Fruit fly (Drosophila melanogaster) whole organism, embryonic: ENCODE results near the gene CG33721.

Experiments used
- Adf1 ChIP-seq: fragments of 200-800 bp; sonication (Bioruptor generic); IDR thresholded peaks from 2 replicates; pipeline ENCODE4 v1.3.6; 2022; ENCODE audit warnings: missing biosample characterization, missing genetic modification characterization
- CG10209 ChIP-seq: fragments of 200-800 bp; sonication (Bioruptor generic); optimal IDR thresholded peaks from 3 replicates; lab custom pipeline; 2017; ENCODE audit warnings: missing biosample characterization, mild to moderate bottlenecking, missing genetic modification characterization, missing genetic modification reagents
- CG10431 ChIP-seq: fragments of 200-800 bp; sonication (Bioruptor generic); optimal IDR thresholded peaks from 3 replicates; lab custom pipeline; 2018; ENCODE audit warnings: missing biosample characterization, mild to moderate bottlenecking, missing genetic modification characterization
- CG10565 ChIP-seq: fragments of 200-800 bp; sonication (Bioruptor generic); optimal IDR thresholded peaks from 3 replicates; lab custom pipeline; 2016; ENCODE audit warnings: missing biosample characterization, mild to moderate bottlenecking, missing genetic modification characterization
- CG10654 ChIP-seq: fragments of 200-800 bp; sonication (Bioruptor generic); optimal IDR thresholded peaks from 2 replicates; lab custom pipeline; 2016; ENCODE audit warnings: missing biosample characterization, missing genetic modification characterization
- CG11504 ChIP-seq: fragments of 200-800 bp; sonication (Bioruptor generic); optimal IDR thresholded peaks from 3 replicates; lab custom pipeline; 2019; ENCODE audit warnings: missing biosample characterization, mild to moderate bottlenecking, missing genetic modification characterization, moderate library complexity
- CG12155 ChIP-seq: fragments of 200-800 bp; sonication (Bioruptor generic); optimal IDR thresholded peaks from 3 replicates; lab custom pipeline; 2016; ENCODE audit warnings: missing biosample characterization, missing genetic modification characterization
- CG12391 ChIP-seq: fragments of 200-800 bp; sonication (Bioruptor generic); optimal IDR thresholded peaks from 3 replicates; lab custom pipeline; 2018; ENCODE audit warnings: missing biosample characterization, mild to moderate bottlenecking, missing genetic modification characterization, moderate library complexity
- CG13296 ChIP-seq: fragments of 200-800 bp; sonication (Bioruptor generic); optimal IDR thresholded peaks from 3 replicates; lab custom pipeline; 2018; ENCODE audit warnings: missing biosample characterization, mild to moderate bottlenecking, missing genetic modification characterization
- CG13424 ChIP-seq: fragments of 200-800 bp; sonication (Bioruptor generic); optimal IDR thresholded peaks from 2 replicates; lab custom pipeline; 2019; ENCODE audit warnings: missing biosample characterization, mild to moderate bottlenecking, missing genetic modification characterization, moderate library complexity
- CG13775 ChIP-seq: fragments of 200-800 bp; sonication (Bioruptor generic); optimal IDR thresholded peaks from 3 replicates; lab custom pipeline; 2017; ENCODE audit warnings: missing biosample characterization, mild to moderate bottlenecking, missing genetic modification characterization
- CG15514 ChIP-seq: fragments of 200-800 bp; sonication (Bioruptor generic); optimal IDR thresholded peaks from 3 replicates; lab custom pipeline; 2017; ENCODE audit warnings: missing biosample characterization, missing genetic modification characterization, mild to moderate bottlenecking, moderate library complexity, missing genetic modification reagents
- CG15696 ChIP-seq: fragments of 200-800 bp; sonication (Bioruptor generic); optimal IDR thresholded peaks from 2 replicates; lab custom pipeline; 2019; ENCODE audit warnings: missing biosample characterization, mild to moderate bottlenecking, missing genetic modification characterization, moderate library complexity
- CG17912 ChIP-seq: fragments of 200-800 bp; sonication (Bioruptor generic); optimal IDR thresholded peaks from 2 replicates; lab custom pipeline; 2018; ENCODE audit warnings: missing biosample characterization, mild to moderate bottlenecking, missing genetic modification characterization
- CG4360 ChIP-seq: fragments of 200-800 bp; sonication (Bioruptor generic); IDR thresholded peaks from 2 replicates; pipeline ENCODE4 v1.3.6; 2022; ENCODE audit warnings: missing biosample characterization, missing genetic modification characterization
- CG4730 ChIP-seq: fragments of 200-800 bp; sonication (Bioruptor generic); IDR thresholded peaks from 2 replicates; pipeline ENCODE4 v1.3.6; 2022; ENCODE audit warnings: missing biosample characterization, missing genetic modification characterization
- CG7271 ChIP-seq: fragments of 200-800 bp; sonication (Bioruptor generic); optimal IDR thresholded peaks from 2 replicates; lab custom pipeline; 2018; ENCODE audit warnings: missing biosample characterization, mild to moderate bottlenecking, missing genetic modification characterization, moderate library complexity
- CG7839 ChIP-seq: fragments of 200-800 bp; sonication (Bioruptor generic); optimal IDR thresholded peaks from 3 replicates; lab custom pipeline; 2018; ENCODE audit warnings: missing biosample characterization, mild to moderate bottlenecking, missing genetic modification characterization, moderate library complexity
- CG8388 ChIP-seq: fragments of 200-800 bp; sonication (Bioruptor generic); optimal IDR thresholded peaks from 2 replicates; lab custom pipeline; 2019; ENCODE audit warnings: missing biosample characterization, mild to moderate bottlenecking, missing genetic modification characterization, moderate library complexity
- CG8478 ChIP-seq: fragments of >200 bp; optimal IDR thresholded peaks from 2 replicates; lab custom pipeline; 2018
- CG9727 ChIP-seq: fragments of 200-800 bp; sonication (Bioruptor generic); optimal IDR thresholded peaks from 3 replicates; lab custom pipeline; 2017; ENCODE audit warnings: missing biosample characterization, mild to moderate bottlenecking, missing genetic modification characterization
- CG9876 ChIP-seq: fragments of 200-800 bp; sonication (Bioruptor generic); optimal IDR thresholded peaks from 2 replicates; lab custom pipeline; 2016; ENCODE audit warnings: missing biosample characterization, missing genetic modification characterization
- GATAe ChIP-seq: fragments of 200-800 bp; sonication (Bioruptor generic); conservative IDR thresholded peaks from 2 replicates; pipeline ENCODE4 v1.3.6; 2022; ENCODE audit warnings: missing biosample characterization, missing genetic modification characterization
- HmgD ChIP-seq: fragments of 200-800 bp; sonication (Bioruptor generic); optimal IDR thresholded peaks from 3 replicates; lab custom pipeline; 2016; ENCODE audit warnings: missing biosample characterization, missing genetic modification characterization
- Hsf ChIP-seq: fragments of 200-800 bp; sonication (Bioruptor generic); optimal IDR thresholded peaks from 3 replicates; lab custom pipeline; 2016; ENCODE audit warnings: missing biosample characterization, missing genetic modification characterization
- Max ChIP-seq: fragments of 200-800 bp; sonication (Bioruptor generic); optimal IDR thresholded peaks from 2 replicates; lab custom pipeline; 2016; ENCODE audit warnings: missing biosample characterization, mild to moderate bottlenecking, missing genetic modification characterization
- Mrtf ChIP-seq: fragments of 200-800 bp; sonication (Bioruptor generic); IDR thresholded peaks from 3 replicates; pipeline ENCODE4 v1.3.6; 2022; ENCODE audit warnings: missing biosample characterization, missing genetic modification characterization
- NC2α ChIP-seq: fragments of 200-800 bp; sonication (Bioruptor generic); optimal IDR thresholded peaks from 2 replicates; lab custom pipeline; 2016; ENCODE audit warnings: missing biosample characterization, missing genetic modification characterization
- PHDP ChIP-seq: fragments of 200-800 bp; sonication (Bioruptor generic); optimal IDR thresholded peaks from 3 replicates; lab custom pipeline; 2018; ENCODE audit warnings: missing biosample characterization, mild to moderate bottlenecking, missing genetic modification characterization, moderate library complexity
- Sin3A ChIP-seq: fragments of >200 bp; optimal IDR thresholded peaks from 2 replicates; lab custom pipeline; 2018
- Tbp ChIP-seq: fragments of >200 bp; optimal IDR thresholded peaks from 2 replicates; lab custom pipeline; 2018; ENCODE audit warnings: missing biosample characterization, missing genetic modification characterization
- Xbp1 ChIP-seq: fragments of 200-800 bp; sonication (Bioruptor generic); optimal IDR thresholded peaks from 3 replicates; lab custom pipeline; 2016; ENCODE audit warnings: missing biosample characterization, mild to moderate bottlenecking, missing genetic modification characterization
- al ChIP-seq: fragments of 200-800 bp; sonication (Bioruptor generic); IDR thresholded peaks from 2 replicates; pipeline ENCODE4 v1.3.6; 2022; ENCODE audit warnings: missing biosample characterization, missing genetic modification characterization
- az2 ChIP-seq: fragments of 200-800 bp; sonication (Bioruptor generic); optimal IDR thresholded peaks from 3 replicates; lab custom pipeline; 2016; ENCODE audit warnings: missing biosample characterization, missing genetic modification characterization
- bowl ChIP-seq: fragments of 200-800 bp; sonication (Bioruptor generic); IDR thresholded peaks from 2 replicates; pipeline ENCODE4 v1.3.6; 2022; ENCODE audit warnings: missing biosample characterization, missing genetic modification characterization
- caup ChIP-seq: fragments of 200-800 bp; sonication (Bioruptor generic); optimal IDR thresholded peaks from 3 replicates; lab custom pipeline; 2017; ENCODE audit warnings: missing biosample characterization, mild to moderate bottlenecking, missing genetic modification characterization, moderate library complexity; ENCODE audit not compliant: severe bottlenecking
- cwo ChIP-seq: fragments of 200-800 bp; sonication (Bioruptor generic); optimal IDR thresholded peaks from 3 replicates; lab custom pipeline; 2017; ENCODE audit warnings: missing biosample characterization, missing genetic modification characterization, mild to moderate bottlenecking, moderate library complexity, missing genetic modification reagents
- dysf ChIP-seq: fragments of 200-800 bp; sonication (Bioruptor generic); IDR thresholded peaks from 3 replicates; pipeline ENCODE4 v1.3.6; 2022; ENCODE audit warnings: missing biosample characterization, missing genetic modification characterization
- emc ChIP-seq: fragments of 200-800 bp; sonication (Bioruptor generic); optimal IDR thresholded peaks from 2 replicates; lab custom pipeline; 2016; ENCODE audit warnings: missing biosample characterization, missing genetic modification characterization
- esg ChIP-seq: fragments of 200-800 bp; sonication (Bioruptor generic); conservative IDR thresholded peaks from 2 replicates; pipeline ENCODE4 v1.3.6; 2022; ENCODE audit warnings: missing biosample characterization, missing genetic modification characterization
- ewg ChIP-seq: fragments of 200-800 bp; sonication (Bioruptor generic); optimal IDR thresholded peaks from 3 replicates; lab custom pipeline; 2017; ENCODE audit warnings: mild to moderate bottlenecking, missing biosample characterization, missing genetic modification reagents, missing genetic modification characterization
- grn ChIP-seq: fragments of 200-800 bp; sonication (Bioruptor generic); optimal IDR thresholded peaks from 3 replicates; lab custom pipeline; 2017; ENCODE audit warnings: missing biosample characterization, missing genetic modification characterization
- kay ChIP-seq: fragments of 200-800 bp; sonication (Bioruptor generic); optimal IDR thresholded peaks from 2 replicates; lab custom pipeline; 2016; ENCODE audit warnings: missing biosample characterization, missing genetic modification characterization
- nerfin-2 ChIP-seq: fragments of 200-800 bp; sonication (Bioruptor generic); IDR thresholded peaks from 2 replicates; pipeline ENCODE4 v1.3.6; 2022; ENCODE audit warnings: missing biosample characterization, missing genetic modification characterization; ENCODE audit not compliant: partially characterized antibody
- nmo ChIP-seq: fragments of 200-800 bp; sonication (Bioruptor generic); optimal IDR thresholded peaks from 2 replicates; lab custom pipeline; 2018; ENCODE audit warnings: missing biosample characterization, mild to moderate bottlenecking, missing genetic modification characterization, moderate library complexity
- row ChIP-seq: fragments of 200-800 bp; sonication (Bioruptor generic); IDR thresholded peaks from 3 replicates; pipeline ENCODE4 v1.3.6; 2022; ENCODE audit warnings: missing biosample characterization, missing genetic modification characterization
- tgo ChIP-seq: fragments of 200-800 bp; sonication (Bioruptor generic); IDR thresholded peaks from 3 replicates; pipeline ENCODE4 v1.3.6; 2022; ENCODE audit warnings: missing biosample characterization, missing genetic modification characterization
- unpg ChIP-seq: fragments of 200-800 bp; sonication (Bioruptor generic); optimal IDR thresholded peaks from 3 replicates; lab custom pipeline; 2018; ENCODE audit warnings: missing biosample characterization, mild to moderate bottlenecking, missing genetic modification characterization, moderate library complexity
- vfl ChIP-seq: fragments of 200-800 bp; sonication (Bioruptor generic); optimal IDR thresholded peaks from 2 replicates; lab custom pipeline; 2016; ENCODE audit warnings: missing biosample characterization, missing genetic modification characterization
- zen ChIP-seq: fragments of 200-800 bp; sonication (Bioruptor generic); optimal IDR thresholded peaks from 3 replicates; lab custom pipeline; 2018; ENCODE audit warnings: missing biosample characterization, mild to moderate bottlenecking, missing genetic modification characterization, moderate library complexity
- zen2 ChIP-seq: fragments of 200-800 bp; sonication (Bioruptor generic); IDR thresholded peaks from 3 replicates; pipeline ENCODE4 v1.3.6; 2022; ENCODE audit warnings: missing biosample characterization, missing genetic modification characterization; ENCODE audit not compliant: partially characterized antibody

The CG33721 gene

dm6 chr3R:22358810-22359209 lies 27.9 kb downstream of the CG33721 start (continued):
- TF ChIP-seq Adf1 (GFP tag; lab: Robert Waterston, UW) (no peak), al (GFP tag; lab: Robert Waterston, UW) (peak; percentile 37; the same call in 1 of the 2 replicates), CG10431 (GFP tag; lab: Kevin White, UChicago) (peak; percentile 46), PHDP (peak; percentile 77), CG15514 (GFP tag; lab: Kevin White, UChicago) (peak; percentile 32), CG10654 (GFP tag; lab: Kevin White, UChicago) (peak; percentile 57), Tbp (no peak), CG9727 (peak; percentile 81), az2 (GFP tag; lab: Kevin White, UChicago) (peak; percentile 65), GATAe (GFP tag; lab: Robert Waterston, UW) (0 out of 2 replicates have a peak, but pooled peaks have one; percentile 14), CG12155 (GFP tag; lab: Kevin White, UChicago) (peak; percentile 36), emc (GFP tag; lab: Kevin White, UChicago) (no peak), dysf (GFP tag; lab: Robert Waterston, UW) (peak; percentile 82), CG4730 (GFP tag; lab: Robert Waterston, UW) (peak; percentile 71), CG13775 (peak; percentile 44), nerfin-2 (GFP tag; lab: Robert Waterston, UW) (no peak), CG10209 (GFP tag; lab: Kevin White, UChicago) (peak; percentile 81), CG10565 (peak; percentile 12), CG9876 (peak; percentile 6), CG12391 (tag; lab: Kevin White, UChicago) (peak; percentile 73), bowl (peak; percentile 49; the same call in 1 of the 2 replicates), CG4360 (GFP tag; lab: Robert Waterston, UW) (peak; percentile 61; the same call in 1 of the 2 replicates), zen (peak; percentile 72), cwo (peak; percentile 54), nmo (GFP tag; lab: Kevin White, UChicago) (peak; percentile 55), tgo (GFP tag; lab: Robert Waterston, UW) (peak; percentile 75), NC2α (peak; percentile 55), CG17912 (GFP tag; lab: Kevin White, UChicago) (no peak), kay (GFP tag; lab: Kevin White, UChicago) (no peak), Xbp1 (GFP tag; lab: Kevin White, UChicago) (peak; percentile 61), Max (GFP tag; lab: Kevin White, UChicago) (peak; percentile 77), Hsf (GFP tag; lab: Kevin White, UChicago) (peak; percentile 51), zen2 (no peak), CG13424 (tag; lab: Kevin White, UChicago) (peak; percentile 72), HmgD (GFP tag; lab: Kevin White, UChicago) (peak; percentile 20), CG7271 (tag; lab: Kevin White, UChicago) (peak; percentile 82), vfl (no peak), grn (GFP tag; lab: Kevin White, UChicago) (peak; percentile 47), esg (GFP tag; lab: Robert Waterston, UW) (peak; percentile 24; the same call in 1 of the 2 replicates), CG13296 (peak; percentile 57), CG8388 (peak; percentile 37), CG8478 (lab: Kevin White, UChicago) (no peak), unpg (GFP tag; lab: Kevin White, UChicago) (peak; percentile 69), CG7839 (peak; percentile 54), CG11504 (tag; lab: Kevin White, UChicago) (peak; percentile 75), Mrtf (GFP tag; lab: Robert Waterston, UW) (peak; percentile 61; the same call in 2 of the 3 replicates), ewg (peak; percentile 62), CG15696 (tag; lab: Kevin White, UChicago) (peak; percentile 89), Sin3A (lab: Kevin White, UChicago) (no peak), row (peak; percentile 67; the same call in 2 of the 3 replicates), caup (GFP tag; lab: Kevin White, UChicago) (peak; percentile 43)
